Fruit fly (Drosophila melanogaster) whole organism, embryonic: ENCODE results near the gene Acp63F.

Source experiments
- B-H2 ChIP-seq: fragments of 200-800 bp; sonication (Bioruptor generic); optimal IDR thresholded peaks from 2 replicates; lab custom pipeline; 2018; ENCODE audit warnings: missing biosample characterization, mild to moderate bottlenecking, missing genetic modification characterization
- Bgb ChIP-seq: fragments of 200-800 bp; sonication (Bioruptor generic); IDR thresholded peaks from 2 replicates; pipeline ENCODE4 v1.3.6; 2022; ENCODE audit warnings: missing biosample characterization, missing genetic modification characterization; ENCODE audit not compliant: partially characterized antibody
- CG10209 ChIP-seq: fragments of 200-800 bp; sonication (Bioruptor generic); optimal IDR thresholded peaks from 3 replicates; lab custom pipeline; 2017; ENCODE audit warnings: missing biosample characterization, mild to moderate bottlenecking, missing genetic modification characterization, missing genetic modification reagents
- CG11504 ChIP-seq: fragments of 200-800 bp; sonication (Bioruptor generic); optimal IDR thresholded peaks from 3 replicates; lab custom pipeline; 2019; ENCODE audit warnings: missing biosample characterization, mild to moderate bottlenecking, missing genetic modification characterization, moderate library complexity
- CG1233 ChIP-seq: fragments of 200-800 bp; sonication (Bioruptor generic); optimal IDR thresholded peaks from 4 replicates; lab custom pipeline; 2018; ENCODE audit warnings: missing biosample characterization, mild to moderate bottlenecking, missing genetic modification characterization
- CG14014 ChIP-seq: fragments of 200-800 bp; sonication (Bioruptor generic); IDR thresholded peaks from 2 replicates; pipeline ENCODE4 v1.3.6; 2022; ENCODE audit warnings: missing biosample characterization, missing genetic modification characterization
- CG14710 ChIP-seq: fragments of 200-800 bp; sonication (Bioruptor generic); optimal IDR thresholded peaks from 3 replicates; lab custom pipeline; 2019; ENCODE audit warnings: missing biosample characterization, mild to moderate bottlenecking, missing genetic modification characterization, moderate library complexity
- CG15601 ChIP-seq: fragments of 200-800 bp; sonication (Bioruptor generic); optimal IDR thresholded peaks from 3 replicates; lab custom pipeline; 2019; ENCODE audit warnings: missing biosample characterization, mild to moderate bottlenecking, missing genetic modification characterization, moderate library complexity
- CG17186 ChIP-seq: fragments of 200-800 bp; sonication (Bioruptor generic); optimal IDR thresholded peaks from 3 replicates; lab custom pipeline; 2017; ENCODE audit warnings: missing biosample characterization, missing genetic modification reagents, missing genetic modification characterization
- CG17385 ChIP-seq: fragments of 200-800 bp; sonication (Bioruptor generic); optimal IDR thresholded peaks from 3 replicates; lab custom pipeline; 2018; ENCODE audit warnings: missing biosample characterization, mild to moderate bottlenecking, missing genetic modification characterization
- CG18262 ChIP-seq: fragments of 200-800 bp; optimal IDR thresholded peaks from 3 replicates; lab custom pipeline; 2019; ENCODE audit warnings: missing biosample characterization, mild to moderate bottlenecking, missing genetic modification characterization, moderate library complexity
- CG2199 ChIP-seq: fragments of 200-800 bp; sonication (Bioruptor generic); IDR thresholded peaks from 3 replicates; pipeline ENCODE4 v1.3.6; 2022; ENCODE audit warnings: missing biosample characterization, missing genetic modification characterization
- CG2678 ChIP-seq: fragments of 200-800 bp; sonication (Bioruptor generic); optimal IDR thresholded peaks from 3 replicates; lab custom pipeline; 2019; ENCODE audit warnings: missing biosample characterization, mild to moderate bottlenecking, missing genetic modification characterization, moderate library complexity
- CG4617 ChIP-seq: fragments of 200-800 bp; sonication (Bioruptor generic); optimal IDR thresholded peaks from 3 replicates; lab custom pipeline; 2016; ENCODE audit warnings: missing biosample characterization, missing genetic modification characterization, borderline replicate concordance
- CG6689 ChIP-seq: fragments of 200-800 bp; sonication (Bioruptor generic); IDR thresholded peaks from 2 replicates; pipeline ENCODE4 v1.3.6; 2022; ENCODE audit warnings: missing biosample characterization, missing genetic modification characterization
- CG6854 ChIP-seq: fragments of 200-800 bp; sonication (Bioruptor generic); optimal IDR thresholded peaks from 3 replicates; lab custom pipeline; 2017; ENCODE audit warnings: missing biosample characterization, mild to moderate bottlenecking, missing genetic modification characterization
- CG8478 ChIP-seq: fragments of >200 bp; optimal IDR thresholded peaks from 2 replicates; lab custom pipeline; 2018
- CG9437 ChIP-seq: fragments of 200-800 bp; sonication (Bioruptor generic); optimal IDR thresholded peaks from 2 replicates; lab custom pipeline; 2018; ENCODE audit warnings: missing biosample characterization, mild to moderate bottlenecking, missing genetic modification characterization
- CG9727 ChIP-seq: fragments of 200-800 bp; sonication (Bioruptor generic); optimal IDR thresholded peaks from 3 replicates; lab custom pipeline; 2017; ENCODE audit warnings: missing biosample characterization, mild to moderate bottlenecking, missing genetic modification characterization
- CG9932 ChIP-seq: fragments of 200-800 bp; sonication (Bioruptor generic); IDR thresholded peaks from 2 replicates; pipeline ENCODE4 v1.3.6; 2022; ENCODE audit warnings: missing biosample characterization, missing genetic modification characterization
- Deaf1 ChIP-seq: fragments of 200-800 bp; optimal IDR thresholded peaks from 3 replicates; lab custom pipeline; 2019; ENCODE audit warnings: missing biosample characterization, mild to moderate bottlenecking, missing genetic modification characterization, moderate library complexity
- Dll ChIP-seq: fragments of 200-800 bp; sonication (Bioruptor generic); IDR thresholded peaks from 4 replicates; pipeline ENCODE4 v1.3.6; 2022; ENCODE audit warnings: missing biosample characterization, missing genetic modification characterization; ENCODE audit not compliant: partially characterized antibody
- E2f2 ChIP-seq: fragments of 200-800 bp; sonication (Bioruptor generic); IDR thresholded peaks from 2 replicates; pipeline ENCODE4 v1.3.6; 2022; ENCODE audit warnings: missing biosample characterization, missing genetic modification characterization
- H15 ChIP-seq: fragments of 200-800 bp; sonication (Bioruptor generic); IDR thresholded peaks from 3 replicates; pipeline ENCODE4 v1.3.6; 2022; ENCODE audit warnings: missing biosample characterization, missing genetic modification characterization
- HLHmδ ChIP-seq: fragments of 200-800 bp; sonication (Bioruptor generic); optimal IDR thresholded peaks from 2 replicates; lab custom pipeline; 2018; ENCODE audit warnings: missing biosample characterization, mild to moderate bottlenecking, missing genetic modification characterization, moderate library complexity
- Hr39 ChIP-seq: fragments of >200 bp; optimal IDR thresholded peaks from 2 replicates; lab custom pipeline; 2017
- MBD-R2 ChIP-seq: fragments of 200-800 bp; sonication (Bioruptor generic); IDR thresholded peaks from 2 replicates; pipeline ENCODE4 v1.3.6; 2022; ENCODE audit warnings: missing biosample characterization, missing genetic modification characterization
- Nf-YA ChIP-seq: fragments of 200-800 bp; sonication (Bioruptor generic); IDR thresholded peaks from 2 replicates; pipeline ENCODE4 v1.3.6; 2022; ENCODE audit warnings: missing biosample characterization, missing genetic modification characterization
- NfI ChIP-seq: fragments of 200-800 bp; sonication (Bioruptor generic); optimal IDR thresholded peaks from 3 replicates; lab custom pipeline; 2018; ENCODE audit warnings: missing biosample characterization, mild to moderate bottlenecking, missing genetic modification characterization, moderate library complexity
- Optix ChIP-seq: fragments of 200-800 bp; sonication (Bioruptor generic); IDR thresholded peaks from 3 replicates; pipeline ENCODE4 v1.3.6; 2022; ENCODE audit warnings: missing biosample characterization, missing genetic modification characterization
- Poxn ChIP-seq: fragments of 200-800 bp; sonication (Bioruptor generic); IDR thresholded peaks from 2 replicates; pipeline ENCODE4 v1.3.6; 2022; ENCODE audit warnings: missing biosample characterization, missing genetic modification characterization
- Six4 ChIP-seq: fragments of 200-800 bp; sonication (Bioruptor generic); optimal IDR thresholded peaks from 2 replicates; lab custom pipeline; 2016; ENCODE audit warnings: missing biosample characterization, missing genetic modification characterization
- btn ChIP-seq: fragments of 200-800 bp; sonication (Bioruptor generic); optimal IDR thresholded peaks from 2 replicates; lab custom pipeline; 2016; ENCODE audit warnings: missing biosample characterization, missing genetic modification characterization
- ci ChIP-seq: fragments of 200-800 bp; sonication (Bioruptor generic); IDR thresholded peaks from 3 replicates; pipeline ENCODE4 v1.3.6; 2022; ENCODE audit warnings: missing biosample characterization, missing genetic modification characterization
- dmrt11E ChIP-seq: fragments of 200-800 bp; sonication (Bioruptor generic); optimal IDR thresholded peaks from 3 replicates; lab custom pipeline; 2018; ENCODE audit warnings: missing biosample characterization, mild to moderate bottlenecking, missing genetic modification characterization, moderate library complexity
- dmrt99B ChIP-seq: fragments of 200-800 bp; sonication (Bioruptor generic); optimal IDR thresholded peaks from 2 replicates; lab custom pipeline; 2018; ENCODE audit warnings: missing biosample characterization, mild to moderate bottlenecking, missing genetic modification characterization, moderate library complexity
- fd64A ChIP-seq: fragments of 200-800 bp; sonication (Bioruptor generic); optimal IDR thresholded peaks from 3 replicates; lab custom pipeline; 2018; ENCODE audit warnings: missing biosample characterization, mild to moderate bottlenecking, missing genetic modification characterization
- grau ChIP-seq: fragments of 200-800 bp; optimal IDR thresholded peaks from 3 replicates; lab custom pipeline; 2019; ENCODE audit warnings: missing biosample characterization, mild to moderate bottlenecking, missing genetic modification characterization, moderate library complexity
- grn ChIP-seq: fragments of 200-800 bp; sonication (Bioruptor generic); optimal IDR thresholded peaks from 3 replicates; lab custom pipeline; 2017; ENCODE audit warnings: missing biosample characterization, missing genetic modification characterization
- her ChIP-seq: fragments of 200-800 bp; sonication (Bioruptor generic); optimal IDR thresholded peaks from 2 replicates; lab custom pipeline; 2016; ENCODE audit warnings: missing biosample characterization, missing genetic modification characterization
- lmd ChIP-seq: fragments of 200-800 bp; sonication (Bioruptor generic); IDR thresholded peaks from 2 replicates; pipeline ENCODE4 v1.3.6; 2022; ENCODE audit warnings: missing biosample characterization, missing genetic modification characterization
- mam ChIP-seq: fragments of 200-800 bp; sonication (Bioruptor generic); optimal IDR thresholded peaks from 3 replicates; lab custom pipeline; 2016; ENCODE audit warnings: missing biosample characterization, missing genetic modification characterization
- mld ChIP-seq: fragments of 200-800 bp; sonication (Bioruptor generic); IDR thresholded peaks from 3 replicates; pipeline ENCODE4 v1.3.6; 2022; ENCODE audit warnings: missing biosample characterization, missing genetic modification characterization; ENCODE audit not compliant: partially characterized antibody
- nerfin-2 ChIP-seq: fragments of 200-800 bp; sonication (Bioruptor generic); IDR thresholded peaks from 2 replicates; pipeline ENCODE4 v1.3.6; 2022; ENCODE audit warnings: missing biosample characterization, missing genetic modification characterization; ENCODE audit not compliant: partially characterized antibody
- pho ChIP-seq: fragments of 200-800 bp; sonication (Bioruptor generic); optimal IDR thresholded peaks from 2 replicates; lab custom pipeline; 2016; ENCODE audit warnings: missing biosample characterization, missing genetic modification characterization
- slou ChIP-seq: fragments of 200-800 bp; sonication (Bioruptor generic); optimal IDR thresholded peaks from 3 replicates; lab custom pipeline; 2016; ENCODE audit warnings: missing biosample characterization, missing genetic modification characterization
- ssp ChIP-seq: fragments of 200-800 bp; sonication (Bioruptor generic); IDR thresholded peaks from 2 replicates; pipeline ENCODE4 v1.3.6; 2022; ENCODE audit warnings: missing biosample characterization, missing genetic modification characterization
- tup ChIP-seq: fragments of 200-800 bp; sonication (Bioruptor generic); optimal IDR thresholded peaks from 2 replicates; lab custom pipeline; 2016; ENCODE audit warnings: missing biosample characterization, mild to moderate bottlenecking, missing genetic modification characterization, moderate library complexity
- zen ChIP-seq: fragments of 200-800 bp; sonication (Bioruptor generic); optimal IDR thresholded peaks from 3 replicates; lab custom pipeline; 2018; ENCODE audit warnings: missing biosample characterization, mild to moderate bottlenecking, missing genetic modification characterization, moderate library complexity
- zf30C ChIP-seq: fragments of 200-800 bp; sonication (Bioruptor generic); optimal IDR thresholded peaks from 3 replicates; lab custom pipeline; 2018; ENCODE audit warnings: missing biosample characterization, mild to moderate bottlenecking, missing genetic modification characterization

Acp63F gene

dm6 chr3L:3814010-3814833 is 1.9 kb downstream of the Acp63F start, which contains the start of gene Scsalpha1 (continued):
- TF ChIP-seq pho (GFP tag; lab: Kevin White, UChicago) (no peak), H15 (GFP tag; lab: Robert Waterston, UW) (no peak), CG15601 (peak; percentile 96), CG17186 (GFP tag; lab: Kevin White, UChicago) (peak; percentile 57), CG8478 (lab: Kevin White, UChicago) (no peak), nerfin-2 (peak; percentile 98), btn (no peak), Deaf1 (tag; lab: Kevin White, UChicago) (peak; percentile 20), CG11504 (tag; lab: Kevin White, UChicago) (no peak), CG17385 (GFP tag; lab: Kevin White, UChicago) (peak; percentile 46), dmrt99B (tag; lab: Kevin White, UChicago) (no peak), mam (GFP tag; lab: Kevin White, UChicago) (no peak), zf30C (no peak), CG6689 (peak; percentile 29; the same call in 1 of the 2 replicates), dmrt11E (tag; lab: Kevin White, UChicago) (no peak), CG10209 (GFP tag; lab: Kevin White, UChicago) (peak; percentile 6), HLHmδ (GFP tag; lab: Kevin White, UChicago) (no peak), Six4 (GFP tag; lab: Kevin White, UChicago) (no peak), lmd (GFP tag; lab: Robert Waterston, UW) (no peak), Poxn (GFP tag; lab: Robert Waterston, UW) (no peak), CG2678 (tag; lab: Kevin White, UChicago) (peak; percentile 41), fd64A (no peak), Optix (GFP tag; lab: Robert Waterston, UW) (peak; percentile 46; the same call in 1 of the 3 replicates), CG4617 (GFP tag; lab: Kevin White, UChicago) (peak; percentile 72), her (no peak), Bgb (GFP tag; lab: Robert Waterston, UW) (peak; percentile 100)

DNA sequence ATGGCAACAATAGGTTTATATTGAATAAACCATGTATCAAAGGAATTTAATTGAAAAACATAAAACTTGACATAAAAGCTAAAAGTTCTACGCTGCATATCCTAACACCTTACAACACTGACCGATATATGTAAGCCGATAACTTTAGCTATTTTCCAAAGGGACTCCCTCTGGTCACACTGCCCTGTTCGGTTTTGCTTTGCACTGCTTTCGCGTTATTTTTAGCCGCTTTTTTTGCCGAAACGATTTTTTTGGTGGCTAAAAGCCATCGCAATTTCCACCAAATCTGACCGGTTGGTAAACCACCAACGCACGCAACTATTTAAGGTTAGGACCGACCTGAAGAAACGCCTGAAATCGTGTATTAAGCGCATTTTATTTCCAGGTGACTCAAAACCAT is 5.1 kb downstream of the Acp63F start, which contains the start of the genes CG32263 and PIG-B:
Gene CG32263, minus strand, starts transcription at position 26 of the 400 bp plus-strand sequence.
Gene PIG-B, plus strand, starts transcription at position 175 of the 400 bp plus-strand sequence.
- no peak for TF ChIP-seq CG9727 (GFP tag; lab: Kevin White, UChicago)
- no peak for TF ChIP-seq CG14014 (GFP tag; lab: Robert Waterston, UW)
- no peak for TF ChIP-seq NfI (GFP tag; lab: Kevin White, UChicago)
- no peak for TF ChIP-seq CG2199 (GFP tag; lab: Robert Waterston, UW)
- no peak for TF ChIP-seq ssp (GFP tag; lab: Robert Waterston, UW)
- peak; percentile 29 for TF ChIP-seq CG14710 (tag; lab: Kevin White, UChicago)
- TF ChIP-seq tup (GFP tag; lab: Kevin White, UChicago): no peak
- TF ChIP-seq CG1233 (GFP tag; lab: Kevin White, UChicago): no peak
- TF ChIP-seq CG9932 (GFP tag; lab: Robert Waterston, UW): peak; percentile 39
- TF ChIP-seq slou (GFP tag; lab: Kevin White, UChicago): no peak
- peak; percentile 81 for TF ChIP-seq MBD-R2
- TF ChIP-seq Dll: peak; percentile 69; the same call in 3 of the 4 replicates
- TF ChIP-seq E2f2 (GFP tag; lab: Robert Waterston, UW): peak; percentile 52
- no peak for TF ChIP-seq CG6854 (GFP tag; lab: Kevin White, UChicago)
- TF ChIP-seq CG9437 (GFP tag; lab: Kevin White, UChicago): no peak
- TF ChIP-seq mld (GFP tag; lab: Robert Waterston, UW): 0 out of 3 replicates have a peak, but pooled peaks have one; percentile 40
- TF ChIP-seq zen (tag; lab: Kevin White, UChicago): no peak
- peak; percentile 39 for TF ChIP-seq B-H2
- TF ChIP-seq Nf-YA (GFP tag; lab: Robert Waterston, UW): no peak
- TF ChIP-seq grn (GFP tag; lab: Kevin White, UChicago): no peak
- no peak for TF ChIP-seq Hr39 (lab: Kevin White, UChicago)
- TF ChIP-seq CG18262 (tag; lab: Kevin White, UChicago): no peak
- no peak for TF ChIP-seq Poxn (GFP tag; lab: Robert Waterston, UW)
- TF ChIP-seq ci (GFP tag; lab: Robert Waterston, UW): 0 out of 3 replicates have a peak, but pooled peaks have one; percentile 40
- TF ChIP-seq grau (tag; lab: Kevin White, UChicago): peak; percentile 24
